Worm (Caenorhabditis elegans): ENCODE results near the gene prdm-14.

prdm-14 gene

DNA sequence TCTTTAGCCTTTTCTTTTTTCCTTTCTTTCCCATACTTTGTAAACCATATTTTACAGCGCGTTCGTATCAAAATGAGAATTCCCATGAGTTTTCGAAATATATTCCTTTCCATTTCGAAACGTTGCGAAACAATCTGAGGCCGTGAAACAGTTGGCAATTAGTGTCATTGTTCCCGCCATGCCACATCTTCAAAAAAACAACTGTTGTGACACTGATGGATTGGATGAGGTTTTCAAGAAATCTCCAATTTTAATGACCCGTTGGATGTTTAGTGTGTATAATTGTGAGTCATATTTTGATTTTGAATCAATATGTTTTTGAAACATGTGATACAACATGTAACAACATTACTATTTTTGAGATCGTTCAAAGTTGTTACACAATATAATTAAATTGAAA is 23.1 kb downstream of the prdm-14 start (continued):
- no peak for TF ChIP-seq jun-1 (tag; optimal IDR thresholded peaks at IDR 0.05)
- no peak for TF ChIP-seq lin-13 (GFP tag; optimal IDR thresholded peaks at IDR 0.05)

DNA sequence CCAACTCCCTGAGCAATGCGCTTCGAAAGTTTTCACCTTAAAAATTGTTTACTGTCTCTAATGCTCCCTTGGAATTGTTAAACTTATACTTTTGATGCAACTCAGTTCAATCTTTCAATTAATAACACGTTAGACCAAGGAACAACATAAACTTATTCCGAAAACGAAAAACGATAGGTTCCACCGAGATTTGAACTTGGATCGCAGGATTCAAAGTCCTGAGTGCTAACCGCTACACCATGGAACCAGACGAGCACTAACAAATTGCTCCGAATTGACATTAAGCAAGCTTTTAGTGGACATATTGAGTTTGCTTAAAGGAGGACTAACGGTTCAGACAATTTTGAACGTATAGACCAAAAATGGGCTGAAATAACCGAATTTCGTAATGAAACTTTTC is 28.5 kb downstream of the prdm-14 start:
- TF ChIP-seq nhr-77 (tag; optimal IDR thresholded peaks at IDR 0.05) (no peak), efl-1 (optimal IDR thresholded peaks at IDR 0.05) (no peak), efl-1 (GFP tag; optimal IDR thresholded peaks at IDR 0.05 in 1 of 2) (peak in 1 of 2 experiments; percentile 28)

DNA sequence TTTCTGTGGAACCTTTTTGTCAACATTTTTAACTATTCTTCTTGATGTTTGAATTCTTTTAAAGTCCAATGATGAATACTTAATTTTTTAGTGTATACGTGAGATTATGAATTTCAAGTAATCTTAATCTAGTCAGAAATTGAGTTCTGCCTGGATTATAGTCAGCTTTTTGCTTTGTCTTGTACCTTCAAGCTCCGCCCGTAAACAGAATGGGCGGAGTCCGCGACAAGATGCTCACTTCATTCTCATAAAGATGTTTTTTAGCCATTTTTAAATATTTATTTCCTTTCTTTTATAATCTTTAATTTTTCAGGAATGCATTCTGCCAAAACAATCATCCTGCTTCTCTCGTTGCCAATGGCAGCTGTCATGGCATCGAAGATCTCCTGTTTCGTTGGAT is 30.9 kb downstream of the prdm-14 start, which contains the start of gene F47E1.1:
Gene F47E1.1 (plus strand): TSS at position 301 of the 400 bp plus-strand sequence.
- no peak for TF ChIP-seq lir-3 (tag; optimal IDR thresholded peaks at IDR 0.05; ENCODE audit: poor library complexity)
- no peak for TF ChIP-seq lin-14 (GFP tag; optimal IDR thresholded peaks at IDR 0.05)
- TF ChIP-seq Y116A8C.19 (tag; optimal IDR thresholded peaks at IDR 0.05; ENCODE audit: borderline replicate concordance), result no peak
- no peak for TF ChIP-seq dsc-1 (tag; optimal IDR thresholded peaks at IDR 0.05)
- TF ChIP-seq nhr-237 (tag; optimal IDR thresholded peaks at IDR 0.05), result no peak
- TF ChIP-seq nhr-28 (tag; optimal IDR thresholded peaks at IDR 0.05), result no peak
- TF ChIP-seq nhr-90 (tag; optimal IDR thresholded peaks at IDR 0.05; ENCODE audit: poor library complexity), result no peak
- TF ChIP-seq mef-2 (tag; optimal IDR thresholded peaks at IDR 0.05), result no peak
- TF ChIP-seq lin-13 (GFP tag; optimal IDR thresholded peaks at IDR 0.05), result no peak
- TF ChIP-seq unc-62 (GFP tag; optimal IDR thresholded peaks at IDR 0.05), result no peak

DNA sequence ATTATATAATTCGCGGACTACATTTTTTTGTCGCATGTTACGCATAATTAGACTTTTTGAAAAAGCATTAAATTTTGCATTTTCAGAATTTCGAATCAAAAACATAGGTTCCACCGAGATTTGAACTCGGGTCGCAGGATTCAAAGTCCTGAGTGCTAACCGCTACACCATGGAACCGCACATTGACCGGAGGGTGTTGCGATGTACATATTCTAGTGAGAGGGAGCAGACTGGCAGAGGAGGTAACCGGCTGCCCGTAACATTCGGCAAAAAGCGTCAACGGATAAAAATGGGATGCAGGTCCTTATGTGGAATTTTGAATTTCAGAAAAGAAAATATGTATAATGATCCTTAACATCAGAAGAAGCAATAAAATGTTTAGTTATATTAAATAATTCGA is 32.1 kb downstream of the prdm-14 start:
- TF ChIP-seq grh-1 (GFP tag; IDR thresholded peaks at IDR 0.05) (no peak; the same call in 1 of the 2 replicates), nhr-19 (GFP tag; conservative IDR thresholded peaks at IDR 0.05) (peak; percentile 49; the same call in 1 of the 2 replicates), pax-3 (tag; optimal IDR thresholded peaks at IDR 0.05) (no peak), fos-1 (tag; optimal IDR thresholded peaks at IDR 0.05) (no peak), nhr-84 (tag; optimal IDR thresholded peaks at IDR 0.05) (no peak), jun-1 (tag; optimal IDR thresholded peaks at IDR 0.05) (no peak), ceh-63 (GFP tag; optimal IDR thresholded peaks at IDR 0.05) (no peak), egl-13 (tag; optimal IDR thresholded peaks at IDR 0.05) (no peak), unc-86 (tag; optimal IDR thresholded peaks at IDR 0.05) (peak; percentile 2), irx-1 (tag; optimal IDR thresholded peaks at IDR 0.05) (no peak), ces-1 (GFP tag; optimal IDR thresholded peaks at IDR 0.05) (no peak), isw-1 (GFP tag; IDR thresholded peaks at IDR 0.05) (no peak), hpl-2 (GFP tag; optimal IDR thresholded peaks at IDR 0.05) (no peak), dsc-1 (tag; optimal IDR thresholded peaks at IDR 0.05) (peak; percentile 30), ceh-82 (tag; optimal IDR thresholded peaks at IDR 0.05) (peak; percentile 22 to 44 (median 37)), hlh-17 (GFP tag; optimal IDR thresholded peaks at IDR 0.05; ENCODE audit: borderline replicate concordance) (no peak), lin-14 (GFP tag; optimal IDR thresholded peaks at IDR 0.05) (no peak), mab-9 (GFP tag; IDR thresholded peaks at IDR 0.05) (no peak), nhr-76 (tag; optimal IDR thresholded peaks at IDR 0.05) (no peak), lin-15B (tag; optimal IDR thresholded peaks at IDR 0.05) (no peak), nhr-12 (tag; optimal IDR thresholded peaks at IDR 0.05) (no peak), ets-5 (GFP tag; IDR thresholded peaks at IDR 0.05) (no peak), nhr-47 (tag; optimal IDR thresholded peaks at IDR 0.05) (peak; percentile 61), tlp-1 (tag; optimal IDR thresholded peaks at IDR 0.05) (no peak), ceh-88 (GFP tag; IDR thresholded peaks at IDR 0.05) (no peak), hlh-4 (tag; optimal IDR thresholded peaks at IDR 0.05) (no peak), nhr-85 (tag) (peak; percentile 26), ztf-4 (tag; optimal IDR thresholded peaks at IDR 0.05) (no peak), pag-3 (tag; optimal IDR thresholded peaks at IDR 0.05; ENCODE audit: borderline replicate concordance, insufficient read depth) (no peak), lsy-2 (tag; optimal IDR thresholded peaks at IDR 0.05) (peak in 1 of 2 experiments; percentile 4), sptf-1 (tag; optimal IDR thresholded peaks at IDR 0.05) (no peak), Y116A8C.19 (tag; optimal IDR thresholded peaks at IDR 0.05; ENCODE audit: borderline replicate concordance) (no peak), aly-2 (tag; optimal IDR thresholded peaks at IDR 0.05) (no peak), fkh-4 (tag; optimal IDR thresholded peaks at IDR 0.05; ENCODE audit: borderline replicate concordance) (no peak), blmp-1 (tag; optimal IDR thresholded peaks at IDR 0.05) (no peak), swsn-7 (tag; optimal IDR thresholded peaks at IDR 0.05) (peak; percentile 44), nhr-90 (tag; optimal IDR thresholded peaks at IDR 0.05; ENCODE audit: poor library complexity) (peak; percentile 26), nhr-11 (tag; optimal IDR thresholded peaks at IDR 0.05) (no peak), xbp-1 (tag; optimal IDR thresholded peaks at IDR 0.05) (peak; percentile 45)
